Fruit fly (Drosophila melanogaster): ENCODE data around the gene Smyd3.
A peak's percentile ranks its signal among the peaks of the same experiment; 100 is the strongest.

The Smyd3 gene

DNA sequence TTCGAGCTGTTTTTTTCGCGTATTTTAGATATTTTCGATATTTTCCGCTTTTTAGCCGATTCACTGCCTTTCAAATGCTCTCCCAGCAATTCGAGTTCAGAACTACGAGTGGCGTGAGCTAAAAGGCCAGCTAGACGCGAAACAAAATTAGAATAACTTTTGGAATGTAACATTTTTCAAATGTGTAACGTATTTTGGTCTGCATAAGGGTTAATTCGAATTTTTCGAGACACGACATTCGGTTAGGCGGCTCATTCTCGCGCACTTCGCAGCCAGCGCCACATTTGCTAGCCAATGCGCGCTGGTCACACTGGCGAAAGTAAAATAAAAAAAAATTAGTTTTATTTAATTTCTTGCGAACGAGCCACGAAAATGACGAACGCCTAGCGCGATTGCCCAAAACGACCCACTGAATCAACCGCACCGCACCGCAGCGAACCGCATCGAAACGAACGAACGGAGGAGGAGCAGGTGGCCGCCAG lies 15.9 kb upstream of the Smyd3 start, which contains the start of the genes brv3 and Pi4KIIIalpha (continued):
- TF ChIP-seq CG16863 (GFP tag; optimal IDR thresholded peaks at IDR 0.05) (no peak), CG14014 (GFP tag; IDR thresholded peaks at IDR 0.05) (no peak), CG6272 (GFP tag; IDR thresholded peaks at IDR 0.05) (no peak), sqz (GFP tag; optimal IDR thresholded peaks at IDR 0.05) (no peak), CG9817 (tag; optimal IDR thresholded peaks at IDR 0.05) (no peak), abd-A (tag; optimal IDR thresholded peaks at IDR 0.05) (no peak), chinmo (GFP tag; IDR thresholded peaks at IDR 0.05; ENCODE audit: partially characterized antibody) (0 out of 4 replicates have a peak, but pooled peaks have one; percentile 34), CG3847 (GFP tag; IDR thresholded peaks at IDR 0.05) (peak; percentile 55), usp (GFP tag; optimal IDR thresholded peaks at IDR 0.05) (no peak), Dbx (GFP tag; IDR thresholded peaks at IDR 0.05) (no peak), cwo (GFP tag; optimal IDR thresholded peaks at IDR 0.05) (no peak), zen2 (GFP tag; IDR thresholded peaks at IDR 0.05; ENCODE audit: partially characterized antibody) (no peak), CG7271 (tag; optimal IDR thresholded peaks at IDR 0.05) (no peak), sens-2 (GFP tag; IDR thresholded peaks at IDR 0.05) (no peak), zfh2 (GFP tag; optimal IDR thresholded peaks at IDR 0.05) (no peak), CG13624 (GFP tag; optimal IDR thresholded peaks at IDR 0.05) (peak; percentile 4), CG2129 (GFP tag; IDR thresholded peaks at IDR 0.05; ENCODE audit: partially characterized antibody) (no peak), Ada2b (GFP tag; IDR thresholded peaks at IDR 0.05) (no peak), CG6254 (GFP tag; optimal IDR thresholded peaks at IDR 0.05) (no peak), Gsc (GFP tag; IDR thresholded peaks at IDR 0.05) (no peak), Hsf (GFP tag; optimal IDR thresholded peaks at IDR 0.05) (no peak), slou (GFP tag; optimal IDR thresholded peaks at IDR 0.05) (no peak), Nf-YA (GFP tag; IDR thresholded peaks at IDR 0.05) (no peak), gem (tag; optimal IDR thresholded peaks at IDR 0.05) (no peak), CG17802 (tag; optimal IDR thresholded peaks at IDR 0.05) (no peak), Dek (tag; optimal IDR thresholded peaks at IDR 0.05) (peak; percentile 8), CG18599 (GFP tag; optimal IDR thresholded peaks at IDR 0.05) (no peak), CG32532 (GFP tag; IDR thresholded peaks at IDR 0.05) (no peak), CG17612 (GFP tag; IDR thresholded peaks at IDR 0.05) (no peak), dmrt99B (tag; optimal IDR thresholded peaks at IDR 0.05) (no peak), CG14860 (GFP tag; IDR thresholded peaks at IDR 0.05; ENCODE audit: partially characterized antibody) (no peak), dati (GFP tag; IDR thresholded peaks at IDR 0.05) (no peak), CG8478 (optimal IDR thresholded peaks at IDR 0.05) (no peak), Dad (GFP tag; optimal IDR thresholded peaks at IDR 0.05) (no peak), Dll (GFP tag; IDR thresholded peaks at IDR 0.05; ENCODE audit: partially characterized antibody) (peak; percentile 48; the same call in 1 of the 4 replicates), CG6683 (GFP tag; optimal IDR thresholded peaks at IDR 0.05) (no peak), Hr78 (GFP tag; optimal IDR thresholded peaks at IDR 0.05) (no peak), CG11696 (GFP tag; IDR thresholded peaks at IDR 0.05) (no peak), CG15073 (GFP tag; optimal IDR thresholded peaks at IDR 0.05) (no peak), fru (optimal IDR thresholded peaks at IDR 0.05) (no peak), tna (GFP tag; IDR thresholded peaks at IDR 0.05; ENCODE audit: partially characterized antibody) (no peak), HLHmδ (GFP tag; optimal IDR thresholded peaks at IDR 0.05) (no peak), zfh1 (GFP tag; IDR thresholded peaks at IDR 0.05) (no peak), CG18476 (GFP tag; optimal IDR thresholded peaks at IDR 0.05) (no peak), danr (GFP tag; IDR thresholded peaks at IDR 0.05) (no peak), Six4 (GFP tag; optimal IDR thresholded peaks at IDR 0.05) (no peak), phol (tag; optimal IDR thresholded peaks at IDR 0.05) (peak; percentile 42), bsh (GFP tag; optimal IDR thresholded peaks at IDR 0.05) (no peak), chm (GFP tag; IDR thresholded peaks at IDR 0.05) (no peak), CG10565 (GFP tag; optimal IDR thresholded peaks at IDR 0.05) (no peak), grn (GFP tag; optimal IDR thresholded peaks at IDR 0.05) (no peak)
